Worm (Caenorhabditis elegans): ENCODE measurements around the gene C06E1.9.

ce11 chrIII:8655412-8655811 is 45.8 kb upstream of the C06E1.9 start:
- no peak for TF ChIP-seq C34B4.2 (tag; optimal IDR thresholded peaks at IDR 0.05)
- TF ChIP-seq ceh-82 (tag; optimal IDR thresholded peaks at IDR 0.05) = no peak
- no peak for TF ChIP-seq unc-62 (GFP tag; optimal IDR thresholded peaks at IDR 0.05)
- TF ChIP-seq unc-130 (tag; optimal IDR thresholded peaks at IDR 0.05) = no peak
- TF ChIP-seq nhr-28 (tag; optimal IDR thresholded peaks at IDR 0.05) = no peak

Measured in whole organism, L1 larva.